Fruit fly (Drosophila melanogaster) whole organism, embryonic: ENCODE data around the gene CG13949.
A peak's percentile ranks its signal among the peaks of the same experiment; 100 is the strongest.

Experiments used
- Atf6 ChIP-seq: fragments of 200-800 bp; sonication (Bioruptor generic); IDR thresholded peaks from 2 replicates; pipeline ENCODE4 v1.3.6; 2022; ENCODE audit warnings: missing biosample characterization, missing genetic modification characterization
- CG10959 ChIP-seq: fragments of 200-800 bp; sonication (Bioruptor generic); IDR thresholded peaks from 2 replicates; pipeline ENCODE4 v1.3.6; 2022; ENCODE audit warnings: missing biosample characterization, missing genetic modification characterization
- CG11085 ChIP-seq: fragments of 200-800 bp; sonication (Bioruptor generic); IDR thresholded peaks from 2 replicates; pipeline ENCODE4 v1.3.6; 2022; ENCODE audit warnings: missing biosample characterization, missing genetic modification characterization
- CG14441 ChIP-seq: fragments of 200-800 bp; sonication (Bioruptor generic); IDR thresholded peaks from 2 replicates; pipeline ENCODE4 v1.3.6; 2022; ENCODE audit warnings: missing biosample characterization, missing genetic modification characterization
- CG15011 ChIP-seq: fragments of 200-800 bp; sonication (Bioruptor generic); optimal IDR thresholded peaks from 3 replicates; lab custom pipeline; 2018; ENCODE audit warnings: missing biosample characterization, mild to moderate bottlenecking, missing genetic modification characterization
- CG1603 ChIP-seq: fragments of 200-800 bp; sonication (Bioruptor generic); optimal IDR thresholded peaks from 2 replicates; lab custom pipeline; 2019; ENCODE audit warnings: missing biosample characterization, mild to moderate bottlenecking, missing genetic modification characterization, moderate library complexity
- CG16815 ChIP-seq: fragments of 200-800 bp; sonication (Bioruptor generic); optimal IDR thresholded peaks from 3 replicates; lab custom pipeline; 2017; ENCODE audit warnings: missing biosample characterization, mild to moderate bottlenecking, missing genetic modification characterization
- CG17802 ChIP-seq: fragments of 200-800 bp; sonication (Bioruptor generic); optimal IDR thresholded peaks from 2 replicates; lab custom pipeline; 2018; ENCODE audit warnings: missing biosample characterization, mild to moderate bottlenecking, missing genetic modification characterization, moderate library complexity
- CG1792 ChIP-seq: fragments of 200-800 bp; sonication (Bioruptor generic); optimal IDR thresholded peaks from 2 replicates; lab custom pipeline; 2016; ENCODE audit warnings: missing biosample characterization, missing genetic modification characterization
- CG18476 ChIP-seq: fragments of 200-800 bp; sonication (Bioruptor generic); optimal IDR thresholded peaks from 2 replicates; lab custom pipeline; 2016; ENCODE audit warnings: missing biosample characterization, mild to moderate bottlenecking, missing genetic modification characterization
- CG2120 ChIP-seq: fragments of 200-800 bp; sonication (Bioruptor generic); optimal IDR thresholded peaks from 3 replicates; lab custom pipeline; 2016; ENCODE audit warnings: missing biosample characterization, missing genetic modification characterization
- CG2889 ChIP-seq: fragments of 200-800 bp; sonication (Bioruptor generic); IDR thresholded peaks from 3 replicates; pipeline ENCODE4 v1.3.6; 2022; ENCODE audit warnings: missing biosample characterization, missing genetic modification characterization
- CG3995 ChIP-seq: fragments of 200-800 bp; sonication (Bioruptor generic); optimal IDR thresholded peaks from 3 replicates; lab custom pipeline; 2016; ENCODE audit warnings: missing biosample characterization, missing genetic modification characterization
- CG42726 ChIP-seq: fragments of 200-800 bp; sonication (Bioruptor generic); IDR thresholded peaks from 2 replicates; pipeline ENCODE4 v1.3.6; 2022; ENCODE audit warnings: missing biosample characterization, missing genetic modification characterization; ENCODE audit not compliant: partially characterized antibody
- CG6175 ChIP-seq: fragments of 200-800 bp; sonication (Bioruptor generic); IDR thresholded peaks from 3 replicates; pipeline ENCODE4 v1.3.6; 2022; ENCODE audit warnings: missing biosample characterization, missing genetic modification characterization
- CG6689 ChIP-seq: fragments of 200-800 bp; sonication (Bioruptor generic); IDR thresholded peaks from 2 replicates; pipeline ENCODE4 v1.3.6; 2022; ENCODE audit warnings: missing biosample characterization, missing genetic modification characterization
- CG6765 ChIP-seq: fragments of 200-800 bp; sonication (Bioruptor generic); optimal IDR thresholded peaks from 3 replicates; lab custom pipeline; 2017; ENCODE audit warnings: missing biosample characterization, mild to moderate bottlenecking, missing genetic modification characterization
- CG8290 ChIP-seq, 3 experiments: fragments of 200-800 bp; sonication (Bioruptor generic); optimal IDR thresholded peaks; 2 replicates each; lab custom pipeline; 2016 to 2019; ENCODE audit warnings: missing biosample characterization in 3 of 3, missing genetic modification characterization in 3 of 3, mild to moderate bottlenecking in 2 of 3, moderate library complexity in 1 of 3
- CG8359 ChIP-seq: fragments of 200-800 bp; sonication (Bioruptor generic); optimal IDR thresholded peaks from 2 replicates; lab custom pipeline; 2017; ENCODE audit warnings: missing biosample characterization, mild to moderate bottlenecking, missing genetic modification characterization, borderline replicate concordance
- D19A ChIP-seq: fragments of 200-800 bp; optimal IDR thresholded peaks from 3 replicates; lab custom pipeline; 2019; ENCODE audit warnings: missing biosample characterization, mild to moderate bottlenecking, missing genetic modification characterization, moderate library complexity
- Dek ChIP-seq: fragments of 200-800 bp; sonication (Bioruptor generic); optimal IDR thresholded peaks from 3 replicates; lab custom pipeline; 2019; ENCODE audit warnings: missing biosample characterization, mild to moderate bottlenecking, missing genetic modification characterization, moderate library complexity
- H15 ChIP-seq: fragments of 200-800 bp; sonication (Bioruptor generic); IDR thresholded peaks from 3 replicates; pipeline ENCODE4 v1.3.6; 2022; ENCODE audit warnings: missing biosample characterization, missing genetic modification characterization
- HLH54F ChIP-seq: fragments of 200-800 bp; sonication (Bioruptor generic); optimal IDR thresholded peaks from 3 replicates; lab custom pipeline; 2016; ENCODE audit warnings: missing biosample characterization, missing genetic modification characterization
- Mad ChIP-seq: fragments of 200-800 bp; sonication (Bioruptor generic); optimal IDR thresholded peaks from 2 replicates; lab custom pipeline; 2016; ENCODE audit warnings: missing biosample characterization, missing genetic modification characterization
- NK7.1 ChIP-seq: fragments of 200-800 bp; sonication (Bioruptor generic); optimal IDR thresholded peaks from 3 replicates; lab custom pipeline; 2016; ENCODE audit warnings: missing biosample characterization, missing genetic modification characterization
- Opbp ChIP-seq: fragments of 200-800 bp; sonication (Bioruptor generic); IDR thresholded peaks from 3 replicates; pipeline ENCODE4 v1.3.6; 2022; ENCODE audit warnings: missing biosample characterization, missing genetic modification characterization; ENCODE audit not compliant: partially characterized antibody
- Poxn ChIP-seq: fragments of 200-800 bp; sonication (Bioruptor generic); IDR thresholded peaks from 2 replicates; pipeline ENCODE4 v1.3.6; 2022; ENCODE audit warnings: missing biosample characterization, missing genetic modification characterization
- Rfx ChIP-seq: fragments of 200-800 bp; sonication (Bioruptor generic); IDR thresholded peaks from 2 replicates; pipeline ENCODE4 v1.3.6; 2022; ENCODE audit warnings: missing biosample characterization, missing genetic modification characterization
- Scr ChIP-seq: fragments of 200-800 bp; sonication (Bioruptor generic); IDR thresholded peaks from 2 replicates; pipeline ENCODE4 v1.3.6; 2022; ENCODE audit warnings: missing biosample characterization, missing genetic modification characterization; ENCODE audit not compliant: partially characterized antibody
- Sin3A ChIP-seq: fragments of >200 bp; optimal IDR thresholded peaks from 2 replicates; lab custom pipeline; 2018
- Sry-δ ChIP-seq: fragments of 200-800 bp; sonication (Bioruptor generic); optimal IDR thresholded peaks from 2 replicates; lab custom pipeline; 2016; ENCODE audit warnings: missing biosample characterization, missing genetic modification characterization
- corto ChIP-seq: fragments of 200-800 bp; sonication (Bioruptor generic); optimal IDR thresholded peaks from 2 replicates; lab custom pipeline; 2016; ENCODE audit warnings: missing biosample characterization, mild to moderate bottlenecking, missing genetic modification characterization, moderate library complexity
- croc ChIP-seq: fragments of 200-800 bp; sonication (Bioruptor generic); conservative IDR thresholded peaks from 3 replicates; pipeline ENCODE4 v1.3.6; 2022; ENCODE audit warnings: missing biosample characterization, missing genetic modification characterization
- crp ChIP-seq, 2 experiments: fragments of 200-800 bp; sonication (Bioruptor generic); optimal IDR thresholded peaks; 2 replicates in 1 of 2; 3 replicates in 1 of 2; lab custom pipeline; 2017; ENCODE audit warnings: missing biosample characterization in 2 of 2, missing genetic modification characterization in 2 of 2, mild to moderate bottlenecking in 1 of 2, moderate library complexity in 1 of 2
- dati ChIP-seq: fragments of 200-800 bp; sonication (Bioruptor generic); IDR thresholded peaks from 2 replicates; pipeline ENCODE4 v1.3.6; 2022; ENCODE audit warnings: missing biosample characterization, missing genetic modification characterization
- ems ChIP-seq: fragments of 200-800 bp; sonication (Bioruptor generic); optimal IDR thresholded peaks from 3 replicates; lab custom pipeline; 2016; ENCODE audit warnings: missing biosample characterization, missing genetic modification characterization
- gem ChIP-seq: fragments of 200-800 bp; sonication (Bioruptor generic); optimal IDR thresholded peaks from 2 replicates; lab custom pipeline; 2019; ENCODE audit warnings: missing biosample characterization, mild to moderate bottlenecking, missing genetic modification characterization, moderate library complexity
- hth ChIP-seq: fragments of >200 bp; optimal IDR thresholded peaks from 2 replicates; lab custom pipeline; 2017; ENCODE audit warnings: inconsistent platforms
- lab ChIP-seq: fragments of 200-800 bp; sonication (Bioruptor generic); optimal IDR thresholded peaks from 3 replicates; lab custom pipeline; 2017; ENCODE audit warnings: missing biosample characterization, missing genetic modification characterization, mild to moderate bottlenecking, moderate library complexity, missing genetic modification reagents
- pan ChIP-seq, 4 experiments: fragments of >200 bp in 3 of 4; fragments of 200-800 bp in 1 of 4; sonication (Bioruptor generic) in 1 of 4; optimal IDR thresholded peaks in 3 of 4; IDR thresholded peaks in 1 of 4; 2 replicates each; pipeline versions ENCODE4 v1.3.6 to Lab custom; 2017 to 2022; ENCODE audit warnings: missing biosample characterization in 2 of 4, missing genetic modification characterization in 2 of 4, mixed read lengths in 1 of 4
- phol ChIP-seq: fragments of 200-800 bp; sonication (Bioruptor generic); optimal IDR thresholded peaks from 3 replicates; lab custom pipeline; 2018; ENCODE audit warnings: missing biosample characterization, mild to moderate bottlenecking, missing genetic modification characterization, moderate library complexity
- pnt ChIP-seq: fragments of 200-800 bp; sonication (Bioruptor generic); optimal IDR thresholded peaks from 3 replicates; lab custom pipeline; 2016; ENCODE audit warnings: missing biosample characterization, missing genetic modification characterization
- so ChIP-seq: fragments of 200-800 bp; sonication (Bioruptor generic); IDR thresholded peaks from 3 replicates; pipeline ENCODE4 v1.3.6; 2022; ENCODE audit warnings: missing biosample characterization, missing genetic modification characterization
- tna ChIP-seq: fragments of 200-800 bp; sonication (Bioruptor generic); IDR thresholded peaks from 2 replicates; pipeline ENCODE4 v1.3.6; 2022; ENCODE audit warnings: missing biosample characterization, missing genetic modification characterization; ENCODE audit not compliant: partially characterized antibody
- trem ChIP-seq: fragments of 200-800 bp; optimal IDR thresholded peaks from 3 replicates; lab custom pipeline; 2019; ENCODE audit warnings: missing biosample characterization, mild to moderate bottlenecking, missing genetic modification characterization, moderate library complexity
- ttk ChIP-seq: fragments of 200-800 bp; sonication (Bioruptor generic); IDR thresholded peaks from 2 replicates; pipeline ENCODE4 v2.1.2; 2022; ENCODE audit warnings: missing biosample characterization, missing genetic modification characterization
- unc-4 ChIP-seq: fragments of 200-800 bp; sonication (Bioruptor generic); IDR thresholded peaks from 2 replicates; pipeline ENCODE4 v1.3.6; 2022; ENCODE audit warnings: missing biosample characterization, missing genetic modification characterization; ENCODE audit not compliant: partially characterized antibody
- vfl ChIP-seq: fragments of 200-800 bp; sonication (Bioruptor generic); optimal IDR thresholded peaks from 2 replicates; lab custom pipeline; 2016; ENCODE audit warnings: missing biosample characterization, missing genetic modification characterization

CG13949 gene

dm6 chr2L:827516-828362 lies 27.4 kb upstream of the CG13949 start (continued):
- TF ChIP-seq crp (GFP tag; optimal IDR thresholded peaks at IDR 0.05; lab: Kevin White, UChicago) (no peak), CG14441 (no peak), ttk (no peak), Dek (tag; lab: Kevin White, UChicago) (no peak), CG8359 (GFP tag; lab: Kevin White, UChicago) (no peak), CG15011 (GFP tag; lab: Kevin White, UChicago) (no peak), CG18476 (GFP tag; lab: Kevin White, UChicago) (no peak), CG2120 (no peak), trem (tag; lab: Kevin White, UChicago) (peak; percentile 8), CG1792 (no peak), so (GFP tag; lab: Robert Waterston, UW) (0 out of 3 replicates have a peak, but pooled peaks have one; percentile 11), Poxn (GFP tag; lab: Robert Waterston, UW) (no peak), Rfx (GFP tag; lab: Robert Waterston, UW) (no peak), CG6175 (GFP tag; lab: Robert Waterston, UW) (no peak), CG8290 (GFP tag; optimal IDR thresholded peaks at IDR 0.05; lab: Kevin White, UChicago) (no peak), CG8290 (tag; optimal IDR thresholded peaks at IDR 0.05; lab: Kevin White, UChicago) (no peak), pnt (GFP tag; lab: Kevin White, UChicago) (no peak), tna (GFP tag; lab: Robert Waterston, UW) (no peak), unc-4 (GFP tag; lab: Robert Waterston, UW) (no peak), HLH54F (GFP tag; lab: Kevin White, UChicago) (no peak), CG42726 (GFP tag; lab: Robert Waterston, UW) (no peak), NK7.1 (GFP tag; lab: Kevin White, UChicago) (no peak), Atf6 (no peak), ems (GFP tag; lab: Kevin White, UChicago) (no peak), Scr (GFP tag; lab: Robert Waterston, UW) (no peak), CG10959 (GFP tag; lab: Robert Waterston, UW) (no peak), CG16815 (GFP tag; lab: Kevin White, UChicago) (peak; percentile 15), CG1603 (peak; percentile 72), D19A (tag; lab: Kevin White, UChicago) (peak; percentile 28), vfl (GFP tag; lab: Kevin White, UChicago) (no peak), pan (optimal IDR thresholded peaks at IDR 0.05; lab: Kevin White, UChicago) (no peak), pan (GFP tag; optimal IDR thresholded peaks at IDR 0.05 in 1 of 2, IDR thresholded peaks at IDR 0.05 in 1 of 2) (no peak), Opbp (GFP tag; lab: Robert Waterston, UW) (no peak), CG17802 (tag; lab: Kevin White, UChicago) (peak; percentile 16), lab (GFP tag; lab: Kevin White, UChicago) (no peak), Mad (no peak), hth (lab: Kevin White, UChicago) (no peak), CG11085 (GFP tag; lab: Robert Waterston, UW) (no peak), corto (GFP tag; lab: Kevin White, UChicago) (no peak), CG3995 (no peak), croc (no peak; the same call in 2 of the 3 replicates), Sry-δ (GFP tag; lab: Kevin White, UChicago) (no peak), dati (GFP tag; lab: Robert Waterston, UW) (no peak), CG2889 (GFP tag; lab: Robert Waterston, UW) (no peak), gem (tag; lab: Kevin White, UChicago) (peak; percentile 84), phol (peak; percentile 52), CG6689 (GFP tag; lab: Robert Waterston, UW) (0 out of 2 replicates have a peak, but pooled peaks have one; percentile 4), H15 (GFP tag; lab: Robert Waterston, UW) (0 out of 3 replicates have a peak, but pooled peaks have one; percentile 14), Sin3A (lab: Kevin White, UChicago) (no peak), CG6765 (no peak)
